Worm (Caenorhabditis elegans) whole organism, late embryonic: ENCODE results near the gene K02C4.3.

Source experiments
- F13H6.1 ChIP-seq: sonication (generic microtip); optimal IDR thresholded peaks from 2 replicates; lab custom pipeline; 2016; ENCODE audit warnings: missing genetic modification characterization, missing compliant biosample characterization
- K02D7.2 ChIP-seq: sonication (generic microtip); optimal IDR thresholded peaks from 2 replicates; lab custom pipeline; 2017; ENCODE audit warnings: mild to moderate bottlenecking, missing genetic modification characterization, missing compliant biosample characterization
- T23F11.4 ChIP-seq: fragments of 200-800 bp; sonication (Bioruptor generic); optimal IDR thresholded peaks from 2 replicates; lab custom pipeline; 2018; ENCODE audit warnings: mild to moderate bottlenecking, missing genetic modification characterization, missing compliant biosample characterization
- ahr-1 ChIP-seq: sonication (generic microtip); optimal IDR thresholded peaks from 2 replicates; lab custom pipeline; 2016; ENCODE audit warnings: missing genetic modification characterization, missing compliant biosample characterization
- ama-1 ChIP-seq: fragments of 150-350 bp; optimal IDR thresholded peaks from 2 replicates; lab custom pipeline; 2014
- ceh-14 ChIP-seq: sonication (generic microtip); optimal IDR thresholded peaks from 2 replicates; lab custom pipeline; 2016; ENCODE audit warnings: missing genotype, missing genetic modification characterization, missing compliant biosample characterization
- ceh-18 ChIP-seq: sonication (generic microtip); optimal IDR thresholded peaks from 2 replicates; lab custom pipeline; 2016; ENCODE audit warnings: missing genetic modification characterization, missing compliant biosample characterization
- ceh-19 ChIP-seq: fragments of 200-800 bp; sonication (Bioruptor generic); optimal IDR thresholded peaks from 2 replicates; lab custom pipeline; 2018; ENCODE audit warnings: mild to moderate bottlenecking, missing genetic modification characterization, missing compliant biosample characterization
- ceh-22 ChIP-seq: sonication (generic microtip); optimal IDR thresholded peaks from 2 replicates; lab custom pipeline; 2017; ENCODE audit warnings: missing biosample characterization, missing genetic modification characterization
- ceh-31 ChIP-seq: sonication (generic microtip); optimal IDR thresholded peaks from 2 replicates; lab custom pipeline; 2016; ENCODE audit warnings: missing genetic modification characterization, missing compliant biosample characterization
- ceh-34 ChIP-seq: sonication (generic microtip); optimal IDR thresholded peaks from 2 replicates; lab custom pipeline; 2016; ENCODE audit warnings: mild to moderate bottlenecking, missing genetic modification characterization, missing compliant biosample characterization
- ceh-48 ChIP-seq: sonication (generic microtip); optimal IDR thresholded peaks from 2 replicates; lab custom pipeline; 2016; ENCODE audit warnings: missing genetic modification characterization, inconsistent platforms, missing compliant biosample characterization
- ceh-6 ChIP-seq: fragments of 200-800 bp; sonication (Bioruptor generic); optimal IDR thresholded peaks from 2 replicates; lab custom pipeline; 2018; ENCODE audit warnings: mild to moderate bottlenecking, missing genetic modification characterization, missing compliant biosample characterization
- ceh-9 ChIP-seq: sonication (generic microtip); optimal IDR thresholded peaks from 2 replicates; lab custom pipeline; 2016; ENCODE audit warnings: mild to moderate bottlenecking, missing genetic modification characterization, inconsistent platforms, missing compliant biosample characterization
- dmd-4 ChIP-seq: sonication (generic microtip); optimal IDR thresholded peaks from 2 replicates; lab custom pipeline; 2016; ENCODE audit warnings: borderline replicate concordance, missing genetic modification characterization, missing compliant biosample characterization
- elt-2 ChIP-seq: sonication (generic microtip); optimal IDR thresholded peaks from 2 replicates; lab custom pipeline; 2016; ENCODE audit warnings: missing genetic modification reagents, missing genetic modification characterization, missing compliant biosample characterization
- fax-1 ChIP-seq: sonication (generic microtip); optimal IDR thresholded peaks from 2 replicates; lab custom pipeline; 2016; ENCODE audit warnings: missing genotype, missing genetic modification characterization, missing compliant biosample characterization
- fkh-10 ChIP-seq: fragments of 150-350 bp; optimal IDR thresholded peaks from 2 replicates; lab custom pipeline; 2014; ENCODE audit warnings: missing biosample characterization, missing genetic modification reagents, missing genetic modification characterization
- fkh-6 ChIP-seq: sonication (generic microtip); optimal IDR thresholded peaks from 2 replicates; lab custom pipeline; 2016; ENCODE audit warnings: missing genetic modification characterization, missing compliant biosample characterization
- hlh-30 ChIP-seq: sonication (generic microtip); optimal IDR thresholded peaks from 2 replicates; lab custom pipeline; 2017; ENCODE audit warnings: antibody characterized with exemption, missing genetic modification characterization, missing compliant biosample characterization; ENCODE audit not compliant: insufficient read depth
- lim-6 ChIP-seq: sonication (generic microtip); optimal IDR thresholded peaks from 2 replicates; lab custom pipeline; 2016; ENCODE audit warnings: missing genetic modification characterization, missing compliant biosample characterization
- lin-11 ChIP-seq: fragments of 200-800 bp; sonication (Bioruptor generic); optimal IDR thresholded peaks from 2 replicates; lab custom pipeline; 2018; ENCODE audit warnings: mild to moderate bottlenecking, missing genetic modification characterization, missing compliant biosample characterization
- madf-2 ChIP-seq: sonication (generic microtip); optimal IDR thresholded peaks from 2 replicates; lab custom pipeline; 2017; ENCODE audit warnings: missing genetic modification characterization, missing compliant biosample characterization
- nfya-1 ChIP-seq: sonication (generic microtip); optimal IDR thresholded peaks from 2 replicates; lab custom pipeline; 2017; ENCODE audit warnings: missing genetic modification characterization, mild to moderate bottlenecking, missing compliant biosample characterization, antibody characterized with exemption, moderate library complexity
- npax-4 ChIP-seq: sonication (generic microtip); optimal IDR thresholded peaks from 2 replicates; lab custom pipeline; 2016; ENCODE audit warnings: missing genetic modification characterization, missing compliant biosample characterization
- pha-4 ChIP-seq: fragments of 150-350 bp; optimal IDR thresholded peaks from 2 replicates; lab custom pipeline; 2018; ENCODE audit warnings: missing biosample characterization, missing genetic modification reagents, missing genetic modification characterization
- pqm-1 ChIP-seq: sonication (generic microtip); optimal IDR thresholded peaks from 2 replicates; lab custom pipeline; 2016; ENCODE audit warnings: missing genetic modification characterization, missing compliant biosample characterization
- pros-1 ChIP-seq: fragments of 150-350 bp; optimal IDR thresholded peaks from 2 replicates; lab custom pipeline; 2014; ENCODE audit warnings: missing biosample characterization, missing genetic modification reagents, missing genetic modification characterization
- rnt-1 ChIP-seq: sonication (generic microtip); optimal IDR thresholded peaks from 2 replicates; lab custom pipeline; 2016; ENCODE audit warnings: missing genetic modification characterization, missing compliant biosample characterization
- sdc-2 ChIP-seq: sonication (generic microtip); optimal IDR thresholded peaks from 2 replicates; lab custom pipeline; 2016; ENCODE audit warnings: missing genotype, missing genetic modification characterization, missing compliant biosample characterization
- sox-4 ChIP-seq: sonication (generic microtip); optimal IDR thresholded peaks from 2 replicates; lab custom pipeline; 2017; ENCODE audit warnings: mild to moderate bottlenecking, missing genetic modification characterization, inconsistent platforms, missing compliant biosample characterization
- tbx-2 ChIP-seq: sonication (generic microtip); optimal IDR thresholded peaks from 2 replicates; lab custom pipeline; 2016; ENCODE audit warnings: missing genetic modification characterization, missing compliant biosample characterization
- unc-3 ChIP-seq, 2 experiments: fragments of 200-800 bp in 1 of 2; sonication (Bioruptor generic) in 1 of 2; sonication (generic microtip) in 1 of 2; conservative IDR thresholded peaks in 1 of 2; optimal IDR thresholded peaks in 1 of 2; 2 replicates each; pipeline versions ENCODE4 v1.3.6 to Lab custom; 2016 to 2022; ENCODE audit warnings: missing compliant biosample characterization in 2 of 2, missing genetic modification characterization in 2 of 2, missing genetic modification reagents in 1 of 2
- unc-42 ChIP-seq: sonication (generic microtip); optimal IDR thresholded peaks from 2 replicates; lab custom pipeline; 2016; ENCODE audit warnings: missing genotype, missing genetic modification characterization, missing compliant biosample characterization
- unc-55 ChIP-seq: sonication (generic microtip); optimal IDR thresholded peaks from 2 replicates; lab custom pipeline; 2017; ENCODE audit warnings: missing biosample characterization, missing genetic modification reagents, missing genetic modification characterization
- ztf-16 ChIP-seq: sonication (generic microtip); optimal IDR thresholded peaks from 2 replicates; lab custom pipeline; 2017; ENCODE audit warnings: missing genetic modification characterization, missing compliant biosample characterization

The K02C4.3 gene

ce11 chrII:8074058-8074457, 12.6 kb downstream of the K02C4.3 start:
- TF ChIP-seq fax-1 (tag; lab: Kevin White, UChicago) (no peak), ahr-1 (no peak), ceh-6 (no peak), pqm-1 (tag; lab: Kevin White, UChicago) (no peak), ceh-31 (tag; lab: Kevin White, UChicago) (no peak), ceh-22 (tag; lab: Kevin White, UChicago) (no peak), fkh-10 (no peak)
- TF ChIP-seq, all 69 proteins: peak for 0

DNA sequence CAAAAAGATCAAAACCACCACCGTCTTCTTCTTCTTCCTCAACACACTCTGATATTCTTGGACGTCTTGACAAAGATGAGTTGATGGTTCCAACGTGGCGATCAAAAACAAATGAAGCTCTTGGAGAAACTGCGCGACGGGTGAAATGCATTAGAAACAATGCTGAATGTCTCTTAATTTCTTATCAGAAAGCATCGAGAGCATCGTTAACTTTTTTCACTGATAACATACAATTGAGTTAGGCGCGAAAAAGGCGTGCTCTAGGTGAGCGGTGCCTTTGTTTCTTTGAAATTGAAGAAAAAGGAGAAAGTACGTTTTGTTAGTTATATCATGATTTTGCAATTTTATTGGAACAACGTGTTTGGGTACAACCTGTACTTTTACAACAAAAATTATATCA, 13.4 kb downstream of the K02C4.3 start, which contains the start of gene gpcp-2:
TSS of gene gpcp-2 (minus strand) at position 153 of the 400 bp plus-strand sequence.
- TF ChIP-seq sox-4 (no peak), elt-2 (tag; lab: Kevin White, UChicago) (peak; percentile 24)

- peak; percentile 42 for TF ChIP-seq ceh-48 (tag; lab: Kevin White, UChicago)
- no peak for TF ChIP-seq ztf-16 (tag; lab: Kevin White, UChicago)
- no peak for TF ChIP-seq ceh-6
- TF ChIP-seq F13H6.1 (tag; lab: Kevin White, UChicago) = no peak
- no peak for TF ChIP-seq pros-1 (tag; lab: Kevin White, UChicago)
- no peak for TF ChIP-seq tbx-2 (tag; lab: Kevin White, UChicago)
- TF ChIP-seq ceh-31 (tag; lab: Kevin White, UChicago) = no peak
- TF ChIP-seq unc-42 (tag; lab: Kevin White, UChicago) = peak; percentile 33
- TF ChIP-seq npax-4 (tag; lab: Kevin White, UChicago) = no peak
- TF ChIP-seq T23F11.4 = no peak
- no peak for TF ChIP-seq rnt-1 (tag; lab: Kevin White, UChicago)
- peak; percentile 84 for TF ChIP-seq ceh-34 (tag; lab: Kevin White, UChicago)
- no peak for TF ChIP-seq fkh-10
- TF ChIP-seq ceh-14 = no peak
- TF ChIP-seq dmd-4 (tag; lab: Kevin White, UChicago) = no peak
- TF ChIP-seq hlh-30 (tag; lab: Kevin White, UChicago) = peak; percentile 85
- peak; percentile 17 for TF ChIP-seq ceh-18 (tag; lab: Kevin White, UChicago)
- TF ChIP-seq fkh-6 (tag; lab: Kevin White, UChicago) = no peak
- TF ChIP-seq ceh-19 (GFP tag; lab: Kevin White, UChicago) = peak; percentile 40
- TF ChIP-seq ceh-22 (tag; lab: Kevin White, UChicago) = no peak
- peak; percentile 1 for TF ChIP-seq nfya-1
- no peak for TF ChIP-seq ama-1
- TF ChIP-seq unc-55 (GFP tag; lab: Kevin White, UChicago) = peak; percentile 86
- no peak for TF ChIP-seq ceh-9 (tag; lab: Kevin White, UChicago)
- no peak for TF ChIP-seq unc-3 (GFP tag; conservative IDR thresholded peaks at IDR 0.05; lab: Robert Waterston, UW)
- no peak for TF ChIP-seq unc-3 (tag; optimal IDR thresholded peaks at IDR 0.05; lab: Kevin White, UChicago)
Observed at ce11 chrII:8071801-8072544, 14.7 kb downstream of the K02C4.3 start.

- no peak for TF ChIP-seq pqm-1 (tag; lab: Kevin White, UChicago)
- TF ChIP-seq elt-2 (tag; lab: Kevin White, UChicago) = peak; percentile 29
Observed at ce11 chrII:8071012-8071625, 15.5 kb downstream of the K02C4.3 start.

- no peak for TF ChIP-seq K02D7.2 (tag; lab: Kevin White, UChicago)
- TF ChIP-seq unc-42 (tag; lab: Kevin White, UChicago) = no peak
- no peak for TF ChIP-seq lim-6
- TF ChIP-seq lin-11 (tag; lab: Kevin White, UChicago) = no peak
- TF ChIP-seq sdc-2 (tag; lab: Kevin White, UChicago) = no peak
- TF ChIP-seq pha-4 (tag; lab: Kevin White, UChicago) = no peak
- TF ChIP-seq madf-2 = no peak
Observed at ce11 chrII:8065985-8066384, 20.7 kb downstream of the K02C4.3 start, which contains the start of gene pdha-1. TSS of gene pdha-1 (plus strand) at chrII:8066285.
